Fruit fly (Drosophila melanogaster) whole organism, prepupa: Measurements from ENCODE around the gene Tpr2.

Source experiments
- Blimp-1 ChIP-seq: fragments of 200-800 bp; sonication (Bioruptor generic); optimal IDR thresholded peaks from 3 replicates; lab custom pipeline; 2017; ENCODE audit warnings: missing biosample characterization, missing genetic modification characterization, mild to moderate bottlenecking, moderate library complexity, missing genetic modification reagents
- CG10631 ChIP-seq: fragments of 200-800 bp; sonication (Bioruptor generic); optimal IDR thresholded peaks from 2 replicates; lab custom pipeline; 2016; ENCODE audit warnings: missing biosample characterization, missing genetic modification characterization
- CG11294 ChIP-seq: fragments of 200-800 bp; sonication (Bioruptor generic); IDR thresholded peaks from 2 replicates; pipeline ENCODE4 v1.3.6; 2022; ENCODE audit warnings: missing biosample characterization, missing genetic modification characterization
- CG11902 ChIP-seq: fragments of 200-800 bp; sonication (Bioruptor generic); optimal IDR thresholded peaks from 3 replicates; lab custom pipeline; 2016; ENCODE audit warnings: missing biosample characterization, missing genetic modification characterization
- CG15336 ChIP-seq: fragments of 200-800 bp; sonication (Bioruptor generic); IDR thresholded peaks from 2 replicates; pipeline ENCODE4 v1.3.6; 2022; ENCODE audit warnings: missing biosample characterization, missing genetic modification characterization
- CG1621 ChIP-seq: fragments of 200-800 bp; sonication (Bioruptor generic); optimal IDR thresholded peaks from 3 replicates; lab custom pipeline; 2018; ENCODE audit warnings: missing biosample characterization, mild to moderate bottlenecking, missing genetic modification characterization
- CG3032 ChIP-seq: fragments of 200-800 bp; optimal IDR thresholded peaks from 2 replicates; lab custom pipeline; 2019; ENCODE audit warnings: missing biosample characterization, mild to moderate bottlenecking, missing genetic modification characterization, moderate library complexity
- CG31627 ChIP-seq: fragments of 200-800 bp; sonication (Bioruptor generic); optimal IDR thresholded peaks from 3 replicates; lab custom pipeline; 2016; ENCODE audit warnings: missing biosample characterization, missing genetic modification characterization
- CG32006 ChIP-seq: fragments of 200-800 bp; sonication (Bioruptor generic); optimal IDR thresholded peaks from 3 replicates; lab custom pipeline; 2017; ENCODE audit warnings: missing biosample characterization, mild to moderate bottlenecking, missing genetic modification characterization
- CG34406 ChIP-seq: fragments of 200-800 bp; sonication (Bioruptor generic); optimal IDR thresholded peaks from 3 replicates; lab custom pipeline; 2016; ENCODE audit warnings: missing biosample characterization, missing genetic modification characterization
- CG3919 ChIP-seq: fragments of 200-800 bp; sonication (Bioruptor generic); optimal IDR thresholded peaks from 3 replicates; lab custom pipeline; 2016; ENCODE audit warnings: missing biosample characterization, missing genetic modification characterization
- CG4318 ChIP-seq: fragments of 200-800 bp; sonication (Bioruptor generic); optimal IDR thresholded peaks from 3 replicates; lab custom pipeline; 2017; ENCODE audit warnings: missing biosample characterization, mild to moderate bottlenecking, missing genetic modification characterization
- CG6792 ChIP-seq: fragments of 200-800 bp; sonication (Bioruptor generic); optimal IDR thresholded peaks from 3 replicates; lab custom pipeline; 2016; ENCODE audit warnings: missing biosample characterization, missing genetic modification characterization
- CG6854 ChIP-seq: fragments of 200-800 bp; sonication (Bioruptor generic); optimal IDR thresholded peaks from 2 replicates; lab custom pipeline; 2017; ENCODE audit warnings: missing biosample characterization, mild to moderate bottlenecking, missing genetic modification characterization
- CG7368 ChIP-seq: fragments of 200-800 bp; sonication (Bioruptor generic); optimal IDR thresholded peaks from 3 replicates; lab custom pipeline; 2016; ENCODE audit warnings: missing biosample characterization, missing genetic modification characterization
- CG8119 ChIP-seq: fragments of 200-800 bp; sonication (Bioruptor generic); IDR thresholded peaks from 3 replicates; pipeline ENCODE4 v1.3.6; 2022; ENCODE audit warnings: missing biosample characterization, missing genetic modification characterization
- CG8319 ChIP-seq: fragments of 200-800 bp; sonication (Bioruptor generic); optimal IDR thresholded peaks from 3 replicates; lab custom pipeline; 2016; ENCODE audit warnings: missing biosample characterization, missing genetic modification characterization
- CG8632 ChIP-seq: fragments of 200-800 bp; sonication (Bioruptor generic); optimal IDR thresholded peaks from 3 replicates; lab custom pipeline; 2016; ENCODE audit warnings: missing biosample characterization, missing genetic modification characterization
- CG9139 ChIP-seq: fragments of 200-800 bp; sonication (Bioruptor generic); optimal IDR thresholded peaks from 3 replicates; lab custom pipeline; 2017; ENCODE audit warnings: missing biosample characterization, mild to moderate bottlenecking, missing genetic modification characterization
- Eip75B ChIP-seq: fragments of 200-800 bp; sonication (Bioruptor generic); optimal IDR thresholded peaks from 3 replicates; lab custom pipeline; 2016; ENCODE audit warnings: missing biosample characterization, missing genetic modification characterization
- Eip78C ChIP-seq: fragments of 200-800 bp; sonication (Bioruptor generic); peaks from one replicate; lab custom pipeline; 2016; ENCODE audit warnings: missing biosample characterization, missing genetic modification characterization
- Ets21C ChIP-seq: fragments of 200-800 bp; sonication (Bioruptor generic); optimal IDR thresholded peaks from 3 replicates; lab custom pipeline; 2016; ENCODE audit warnings: missing biosample characterization, missing genetic modification characterization
- Ets96B ChIP-seq: fragments of 200-800 bp; optimal IDR thresholded peaks from 2 replicates; lab custom pipeline; 2019; ENCODE audit warnings: missing biosample characterization, mild to moderate bottlenecking, missing genetic modification characterization, moderate library complexity
- Gug ChIP-seq: fragments of 200-800 bp; sonication (Bioruptor generic); IDR thresholded peaks from 2 replicates; pipeline ENCODE4 v1.3.6; 2022; ENCODE audit warnings: missing biosample characterization, missing genetic modification characterization
- Hr38 ChIP-seq: sonication (Bioruptor generic); optimal IDR thresholded peaks from 2 replicates; lab custom pipeline; 2016; ENCODE audit warnings: missing biosample characterization, missing genetic modification characterization
- Hr39 ChIP-seq: fragments of 200-800 bp; sonication (Bioruptor generic); optimal IDR thresholded peaks from 2 replicates; lab custom pipeline; 2016; ENCODE audit warnings: missing biosample characterization, missing genetic modification characterization
- Hr4 ChIP-seq: fragments of 200-800 bp; sonication (Bioruptor generic); optimal IDR thresholded peaks from 3 replicates; lab custom pipeline; 2016; ENCODE audit warnings: missing biosample characterization, missing genetic modification characterization
- Lpt ChIP-seq: fragments of 200-800 bp; sonication (Bioruptor generic); optimal IDR thresholded peaks from 3 replicates; lab custom pipeline; 2016; ENCODE audit warnings: missing biosample characterization, missing genetic modification characterization
- Met ChIP-seq: fragments of 200-800 bp; sonication (Bioruptor generic); optimal IDR thresholded peaks from 3 replicates; lab custom pipeline; 2016; ENCODE audit warnings: missing biosample characterization, missing genetic modification characterization
- OdsH ChIP-seq: fragments of 200-800 bp; sonication (Bioruptor generic); optimal IDR thresholded peaks from 3 replicates; lab custom pipeline; 2016; ENCODE audit warnings: missing biosample characterization, missing genetic modification characterization
- Smox ChIP-seq: fragments of 200-800 bp; sonication (Bioruptor generic); optimal IDR thresholded peaks from 3 replicates; lab custom pipeline; 2016; ENCODE audit warnings: missing biosample characterization, missing genetic modification characterization
- Sox102F ChIP-seq: fragments of 200-800 bp; sonication (Bioruptor generic); optimal IDR thresholded peaks from 2 replicates; lab custom pipeline; 2016; ENCODE audit warnings: missing biosample characterization, mild to moderate bottlenecking, missing genetic modification characterization
- Sox14 ChIP-seq: fragments of 200-800 bp; sonication (Bioruptor generic); optimal IDR thresholded peaks from 3 replicates; lab custom pipeline; 2016; ENCODE audit warnings: missing biosample characterization, missing genetic modification characterization
- Sox15 ChIP-seq: fragments of 200-800 bp; sonication (Bioruptor generic); optimal IDR thresholded peaks from 3 replicates; lab custom pipeline; 2016; ENCODE audit warnings: missing biosample characterization, missing genetic modification characterization
- achi ChIP-seq: fragments of 200-800 bp; sonication (Bioruptor generic); optimal IDR thresholded peaks from 3 replicates; lab custom pipeline; 2016; ENCODE audit warnings: missing biosample characterization, missing genetic modification characterization
- acj6 ChIP-seq: fragments of 200-800 bp; sonication (Bioruptor generic); optimal IDR thresholded peaks from 3 replicates; lab custom pipeline; 2016; ENCODE audit warnings: missing biosample characterization, missing genetic modification characterization
- cyc ChIP-seq: fragments of 200-800 bp; sonication (Bioruptor generic); optimal IDR thresholded peaks from 3 replicates; lab custom pipeline; 2016; ENCODE audit warnings: missing biosample characterization, missing genetic modification characterization
- dac ChIP-seq: fragments of 200-800 bp; sonication (Bioruptor generic); optimal IDR thresholded peaks from 2 replicates; lab custom pipeline; 2017; ENCODE audit warnings: missing biosample characterization, mild to moderate bottlenecking, missing genetic modification characterization
- dsx ChIP-seq: fragments of 200-800 bp; optimal IDR thresholded peaks from 3 replicates; lab custom pipeline; 2019; ENCODE audit warnings: missing biosample characterization, mild to moderate bottlenecking, missing genetic modification characterization, moderate library complexity; ENCODE audit not compliant: poor library complexity, severe bottlenecking
- fd59A ChIP-seq: fragments of 200-800 bp; sonication (Bioruptor generic); optimal IDR thresholded peaks from 2 replicates; lab custom pipeline; 2017; ENCODE audit warnings: missing biosample characterization, mild to moderate bottlenecking, missing genetic modification characterization, missing genetic modification reagents
- fd85E ChIP-seq: fragments of 200-800 bp; sonication (Bioruptor generic); optimal IDR thresholded peaks from 3 replicates; lab custom pipeline; 2016; ENCODE audit warnings: missing biosample characterization, missing genetic modification characterization
- fkh ChIP-seq: fragments of 200-800 bp; sonication (Bioruptor generic); optimal IDR thresholded peaks from 3 replicates; lab custom pipeline; 2017; ENCODE audit warnings: missing biosample characterization, mild to moderate bottlenecking, missing genetic modification characterization, moderate library complexity
- lz ChIP-seq: fragments of 200-800 bp; sonication (Bioruptor generic); optimal IDR thresholded peaks from 3 replicates; lab custom pipeline; 2016; ENCODE audit warnings: missing biosample characterization, missing genetic modification characterization
- net ChIP-seq: fragments of 200-800 bp; sonication (Bioruptor generic); optimal IDR thresholded peaks from 3 replicates; lab custom pipeline; 2016; ENCODE audit warnings: missing biosample characterization, missing genetic modification characterization
- pdm3 ChIP-seq: fragments of 200-800 bp; sonication (Bioruptor generic); optimal IDR thresholded peaks from 3 replicates; lab custom pipeline; 2016; ENCODE audit warnings: missing biosample characterization, missing genetic modification characterization
- salr ChIP-seq, 2 experiments: fragments of 200-800 bp; sonication (Bioruptor generic); optimal IDR thresholded peaks; 3 replicates each; lab custom pipeline; 2016 to 2018; ENCODE audit warnings: missing biosample characterization in 2 of 2, missing genetic modification characterization in 2 of 2, mild to moderate bottlenecking in 1 of 2
- spab ChIP-seq: fragments of 200-800 bp; sonication (Bioruptor generic); optimal IDR thresholded peaks from 2 replicates; lab custom pipeline; 2017; ENCODE audit warnings: missing biosample characterization, mild to moderate bottlenecking, missing genetic modification characterization, missing genetic modification reagents
- ss ChIP-seq, 2 experiments: fragments of 200-800 bp; sonication (Bioruptor generic); optimal IDR thresholded peaks; 2 replicates in 1 of 2; 3 replicates in 1 of 2; lab custom pipeline; 2017 to 2018; ENCODE audit warnings: mild to moderate bottlenecking in 2 of 2, missing biosample characterization in 2 of 2, missing genetic modification characterization in 2 of 2, moderate library complexity in 1 of 2
- svp ChIP-seq: fragments of 200-800 bp; sonication (Bioruptor generic); peaks from one replicate; lab custom pipeline; 2016; ENCODE audit warnings: missing biosample characterization, missing genetic modification characterization
- topi ChIP-seq: fragments of 200-800 bp; sonication (Bioruptor generic); optimal IDR thresholded peaks from 3 replicates; lab custom pipeline; 2016; ENCODE audit warnings: missing biosample characterization, missing genetic modification characterization
- vri ChIP-seq: fragments of 200-800 bp; sonication (Bioruptor generic); optimal IDR thresholded peaks from 3 replicates; lab custom pipeline; 2016; ENCODE audit warnings: missing biosample characterization, mild to moderate bottlenecking, missing genetic modification characterization

Tpr2 gene

DNA sequence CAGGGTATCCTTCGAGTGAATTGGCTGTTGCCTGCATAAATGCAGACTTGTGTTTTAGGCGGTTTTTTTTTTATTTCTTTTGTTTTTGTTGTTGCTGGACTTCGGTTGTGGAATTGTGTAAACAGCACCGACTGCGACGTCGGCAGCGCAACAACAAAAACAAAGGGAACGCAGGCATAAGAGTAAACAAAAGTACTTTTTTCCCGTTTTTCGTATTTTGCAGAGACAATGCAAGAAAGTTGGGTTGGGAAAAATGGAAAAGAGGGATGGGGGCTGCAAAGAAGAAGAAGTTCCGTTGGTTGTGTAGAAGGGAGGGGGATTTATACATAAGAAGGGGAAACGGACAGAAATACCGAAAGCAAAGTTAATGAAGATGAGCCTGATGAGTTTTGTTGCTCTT, 45.2 kb downstream of the Tpr2 start (continued):
- TF ChIP-seq salr (GFP tag; optimal IDR thresholded peaks at IDR 0.05; lab: Kevin White, UChicago): peak in 1 of 2 experiments; percentile 17
- peak; percentile 43 for TF ChIP-seq CG9139 (GFP tag; lab: Kevin White, UChicago)
- TF ChIP-seq Eip78C (GFP tag; lab: Kevin White, UChicago): peak; percentile 81
- peak; percentile 30 for TF ChIP-seq fd85E
- no peak for TF ChIP-seq Hr39

DNA sequence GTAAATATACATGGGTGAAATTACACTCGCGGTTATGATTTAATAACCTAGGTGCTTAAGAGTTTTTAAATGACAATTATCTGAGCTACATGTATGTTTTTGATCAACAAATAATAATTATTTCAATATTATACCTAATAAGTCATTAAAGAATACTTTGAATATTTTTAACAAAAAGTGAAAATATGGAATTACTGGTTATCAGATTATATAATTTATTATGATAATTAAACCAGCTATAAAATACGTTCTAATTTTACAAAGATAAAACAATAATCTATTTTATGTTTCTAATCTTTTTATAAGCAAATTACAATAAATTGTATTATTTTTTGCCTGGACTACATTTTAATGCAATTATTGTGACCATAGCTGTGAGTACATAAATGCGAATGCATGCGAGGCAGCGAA, 45.7 kb downstream of the Tpr2 start:
- TF ChIP-seq spab: peak; percentile 24
- TF ChIP-seq CG34406 (GFP tag; lab: Kevin White, UChicago): peak; percentile 33
- TF ChIP-seq CG6854 (GFP tag; lab: Kevin White, UChicago): no peak
- peak; percentile 25 for TF ChIP-seq acj6 (GFP tag; lab: Kevin White, UChicago)
- no peak for TF ChIP-seq net (GFP tag; lab: Kevin White, UChicago)
- TF ChIP-seq CG32006 (GFP tag; lab: Kevin White, UChicago): peak; percentile 58
- TF ChIP-seq vri (GFP tag; lab: Kevin White, UChicago): no peak
- no peak for TF ChIP-seq CG31627
- TF ChIP-seq CG8319 (GFP tag; lab: Kevin White, UChicago): no peak
- no peak for TF ChIP-seq Gug
- peak; percentile 6 for TF ChIP-seq Met (GFP tag; lab: Kevin White, UChicago)
- TF ChIP-seq dac (GFP tag; lab: Kevin White, UChicago): no peak
- TF ChIP-seq Hr39: no peak
- TF ChIP-seq cyc (GFP tag; lab: Kevin White, UChicago): no peak
- peak; percentile 27 for TF ChIP-seq Hr4
- TF ChIP-seq CG8632 (GFP tag; lab: Kevin White, UChicago): peak; percentile 56
- TF ChIP-seq Eip75B (GFP tag; lab: Kevin White, UChicago): no peak
- no peak for TF ChIP-seq CG11902 (GFP tag; lab: Kevin White, UChicago)
- no peak for TF ChIP-seq fd59A (GFP tag; lab: Kevin White, UChicago)
- TF ChIP-seq Sox14 (GFP tag; lab: Kevin White, UChicago): no peak
- TF ChIP-seq CG9139 (GFP tag; lab: Kevin White, UChicago): no peak
- no peak for TF ChIP-seq CG7368 (GFP tag; lab: Kevin White, UChicago)
- TF ChIP-seq Ets21C (GFP tag; lab: Kevin White, UChicago): no peak
- TF ChIP-seq ss (GFP tag; optimal IDR thresholded peaks at IDR 0.05; lab: Kevin White, UChicago): no peak
- TF ChIP-seq CG6792 (GFP tag; lab: Kevin White, UChicago): no peak
- no peak for TF ChIP-seq OdsH (GFP tag; lab: Kevin White, UChicago)
- TF ChIP-seq achi (GFP tag; lab: Kevin White, UChicago): peak; percentile 11
- TF ChIP-seq CG3032 (tag; lab: Kevin White, UChicago): peak; percentile 65
- no peak for TF ChIP-seq lz (GFP tag; lab: Kevin White, UChicago)
- peak; percentile 21 for TF ChIP-seq Ets96B (tag; lab: Kevin White, UChicago)
- no peak for TF ChIP-seq pdm3 (GFP tag; lab: Kevin White, UChicago)
- TF ChIP-seq Lpt (GFP tag; lab: Kevin White, UChicago): no peak
- TF ChIP-seq svp (GFP tag; lab: Kevin White, UChicago): peak; percentile 54
- TF ChIP-seq topi (GFP tag; lab: Kevin White, UChicago): no peak
- peak in 1 of 2 experiments; percentile 10 for TF ChIP-seq salr (GFP tag; optimal IDR thresholded peaks at IDR 0.05; lab: Kevin White, UChicago)
- no peak for TF ChIP-seq Blimp-1
- no peak for TF ChIP-seq CG11294 (GFP tag; lab: Robert Waterston, UW)
- TF ChIP-seq Eip78C (GFP tag; lab: Kevin White, UChicago): peak; percentile 69
- TF ChIP-seq CG4318 (GFP tag; lab: Kevin White, UChicago): peak; percentile 24
- no peak for TF ChIP-seq Hr38 (GFP tag; lab: Kevin White, UChicago)
- TF ChIP-seq Sox15: no peak
- TF ChIP-seq CG10631 (GFP tag; lab: Kevin White, UChicago): peak; percentile 40
- no peak for TF ChIP-seq CG1621 (tag; lab: Kevin White, UChicago)
- TF ChIP-seq CG8119 (GFP tag; lab: Robert Waterston, UW): peak; percentile 54; the same call in 2 of the 3 replicates
- TF ChIP-seq CG3919: no peak
- TF ChIP-seq CG15336 (GFP tag; lab: Robert Waterston, UW): peak; percentile 39; the same call in 1 of the 2 replicates
- no peak for TF ChIP-seq Smox (GFP tag; lab: Kevin White, UChicago)
- no peak for TF ChIP-seq fkh (GFP tag; lab: Kevin White, UChicago)
- TF ChIP-seq dsx (GFP tag; lab: Kevin White, UChicago): no peak
- TF ChIP-seq Sox102F: no peak
